Worm (Caenorhabditis elegans) whole organism, L4/young adult: Measurements from ENCODE around the gene peb-1.

Source experiments
- W03F9.2 ChIP-seq: fragments of 150-350 bp; optimal IDR thresholded peaks from 2 replicates; lab custom pipeline; 2014; ENCODE audit warnings: missing biosample characterization, missing genetic modification characterization
- dao-5 ChIP-seq: sonication (generic microtip); optimal IDR thresholded peaks from 2 replicates; lab custom pipeline; 2016; ENCODE audit warnings: missing genotype, missing genetic modification characterization, moderate library complexity, missing compliant biosample characterization
- him-1 ChIP-seq: sonication (generic microtip); optimal IDR thresholded peaks from 2 replicates; lab custom pipeline; 2016; ENCODE audit warnings: missing genotype, missing genetic modification reagents, missing genetic modification characterization, missing compliant biosample characterization

peb-1 gene

DNA sequence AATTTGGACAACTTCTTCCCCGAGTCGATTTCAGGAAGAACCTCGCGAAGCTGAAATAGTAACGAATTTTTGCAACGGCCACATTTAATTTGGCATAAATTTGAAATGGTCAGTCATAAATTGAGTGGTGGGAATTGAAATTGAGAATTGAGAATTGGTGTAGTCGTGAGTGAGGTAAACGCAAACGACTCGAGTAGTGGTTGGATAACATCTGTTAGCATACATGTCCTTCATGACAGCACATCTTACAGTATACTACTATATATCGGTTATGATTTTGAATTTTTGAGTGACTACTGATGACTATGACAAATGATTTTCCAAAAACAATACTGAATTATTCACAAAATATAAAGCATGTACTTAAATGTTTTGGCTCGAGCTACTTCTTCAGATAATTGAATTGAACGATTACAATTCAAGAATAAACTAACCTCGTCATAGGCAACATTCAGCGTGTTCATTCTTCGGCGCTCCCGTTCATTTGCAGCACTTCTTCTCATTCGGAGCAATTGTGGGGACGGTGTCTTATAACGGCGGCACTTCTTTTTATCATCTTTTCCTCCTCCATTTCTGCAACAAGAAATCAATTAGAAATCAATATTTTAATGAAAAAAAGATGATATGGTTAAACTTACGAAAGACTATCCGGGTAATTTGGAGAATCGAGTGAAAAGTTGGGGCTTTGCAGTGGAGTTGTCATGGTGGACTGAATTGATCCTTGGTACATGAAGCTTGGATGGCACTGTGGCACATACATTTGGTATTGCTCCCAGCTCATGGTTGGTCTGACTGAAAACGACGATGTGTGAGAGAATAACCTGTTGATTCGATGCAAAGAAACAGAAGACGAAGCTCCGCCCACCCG, 18.7 kb downstream of the peb-1 start, which contains the start of gene lin-32:
TSS of gene lin-32 (minus strand) at position 818 of the 868 bp plus-strand sequence.
- TF ChIP-seq W03F9.2 (tag; lab: Kevin White, UChicago): no peak
- TF ChIP-seq dao-5 (tag; lab: Kevin White, UChicago): no peak
- no peak for TF ChIP-seq him-1 (tag; lab: Kevin White, UChicago)

DNA sequence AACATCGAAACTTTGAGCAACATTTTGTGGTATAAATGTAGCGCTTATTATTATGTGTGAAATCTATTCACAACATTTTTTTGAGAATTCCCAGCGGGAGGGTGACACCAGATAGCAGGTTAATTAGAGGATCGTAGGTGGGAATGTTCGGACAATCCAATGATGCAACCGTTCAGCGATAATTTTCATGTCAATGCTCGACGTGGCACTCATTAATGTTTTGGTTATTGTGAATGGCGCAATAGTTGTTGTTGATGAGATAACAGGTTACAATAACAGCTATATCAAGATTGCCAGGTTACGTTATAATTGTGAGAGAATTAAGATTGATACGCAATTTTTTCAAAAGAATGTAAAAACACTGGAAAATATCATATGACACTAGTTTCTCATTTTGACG, 20.5 kb downstream of the peb-1 start:
- no peak for TF ChIP-seq him-1 (tag; lab: Kevin White, UChicago)
- TF ChIP-seq dao-5 (tag; lab: Kevin White, UChicago): no peak
- TF ChIP-seq W03F9.2 (tag; lab: Kevin White, UChicago): no peak

DNA sequence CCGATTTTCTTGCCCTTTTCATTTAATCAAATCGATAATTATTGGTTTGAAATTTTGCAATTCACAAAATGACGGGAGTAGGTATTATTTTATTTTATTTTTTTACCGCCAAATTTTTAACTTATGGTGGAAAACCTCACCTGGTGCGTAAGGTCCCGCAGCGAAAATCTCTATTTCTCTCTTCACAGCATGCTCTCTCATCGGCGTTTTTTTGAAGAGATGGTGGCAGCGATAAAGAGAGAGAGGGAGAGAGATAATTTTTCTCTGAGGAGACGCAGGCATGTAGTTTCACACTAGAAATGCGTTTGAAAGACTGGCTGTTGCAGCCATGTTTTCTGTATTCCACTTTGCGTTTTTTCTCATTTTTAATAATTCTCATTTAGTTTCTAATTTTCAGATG, 23.1 kb downstream of the peb-1 start, which contains the start of gene T14F9.2:
TSS of gene T14F9.2 (plus strand) at position 396 of the 400 bp plus-strand sequence.
- TF ChIP-seq him-1 (tag; lab: Kevin White, UChicago): no peak
- TF ChIP-seq W03F9.2 (tag; lab: Kevin White, UChicago): no peak
- TF ChIP-seq dao-5 (tag; lab: Kevin White, UChicago): no peak

- TF ChIP-seq him-1 (tag; lab: Kevin White, UChicago): peak; percentile 6
- peak; percentile 77 for TF ChIP-seq W03F9.2 (tag; lab: Kevin White, UChicago)
- no peak for TF ChIP-seq dao-5 (tag; lab: Kevin White, UChicago)
These were observed 26.6 kb downstream of the peb-1 start, which contains the start of gene vha-15 for ce11 chrX:2237438-2237961. Gene vha-15 (plus strand): TSS chrX:2237911.

ce11 chrX:2241147-2241798, 30.4 kb downstream of the peb-1 start:
- TF ChIP-seq W03F9.2 (tag; lab: Kevin White, UChicago) (no peak), dao-5 (tag; lab: Kevin White, UChicago) (no peak), him-1 (tag; lab: Kevin White, UChicago) (no peak)

- TF ChIP-seq W03F9.2 (tag; lab: Kevin White, UChicago): peak; percentile 90
- TF ChIP-seq dao-5 (tag; lab: Kevin White, UChicago): no peak
- peak; percentile 87 for TF ChIP-seq him-1 (tag; lab: Kevin White, UChicago)
These were observed 31.8 kb downstream of the peb-1 start, which contains the start of gene rpl-11.2 for ce11 chrX:2242568-2243185. Gene rpl-11.2 (minus strand): TSS chrX:2242618.

DNA sequence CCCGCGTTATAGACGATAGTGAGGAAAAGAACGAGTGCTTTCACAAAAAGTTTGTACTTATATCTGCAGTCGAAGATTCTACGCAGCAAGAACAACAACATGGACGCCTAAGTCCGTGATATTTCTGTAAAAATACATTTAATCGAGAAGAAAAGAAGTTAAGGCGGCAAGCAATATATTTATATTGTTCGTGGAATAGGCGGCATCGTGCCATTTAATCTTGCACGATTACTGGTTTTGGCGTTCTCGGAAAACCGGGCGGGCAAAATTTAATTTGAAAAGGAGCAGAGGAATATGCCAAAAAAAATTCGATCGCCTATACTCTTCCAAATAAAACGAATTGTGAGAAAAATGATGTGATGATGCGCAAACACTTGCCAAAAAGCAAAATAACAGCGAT, 36.1 kb downstream of the peb-1 start, which contains the start of gene AH9.1:
TSS of gene AH9.1 (minus strand) at position 101 of the 400 bp plus-strand sequence.
- TF ChIP-seq W03F9.2 (tag; lab: Kevin White, UChicago) (no peak), him-1 (tag; lab: Kevin White, UChicago) (no peak), dao-5 (tag; lab: Kevin White, UChicago) (no peak)

DNA sequence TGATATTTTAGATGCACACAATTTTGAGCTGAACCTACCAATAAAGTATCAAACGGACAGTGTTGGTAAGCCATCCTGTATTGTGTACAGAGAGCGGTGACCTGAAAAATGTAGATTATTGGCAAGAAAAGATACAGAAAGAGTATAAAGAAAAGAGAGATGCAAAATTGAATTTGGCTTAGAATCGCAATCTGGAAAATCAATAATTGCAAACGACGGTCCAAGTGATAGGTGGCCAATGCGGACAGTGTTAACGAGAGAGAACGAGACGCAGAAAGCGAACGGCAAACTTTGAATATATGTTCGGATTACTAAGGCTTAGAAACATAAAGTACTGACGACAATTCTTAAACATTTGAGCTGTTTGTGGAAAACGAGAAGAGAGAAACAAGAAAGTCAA, 47.1 kb downstream of the peb-1 start, which contains the start of gene crn-4:
TSS of gene crn-4 (minus strand) at position 101 of the 400 bp plus-strand sequence.
- no peak for TF ChIP-seq W03F9.2 (tag; lab: Kevin White, UChicago)
- TF ChIP-seq him-1 (tag; lab: Kevin White, UChicago): no peak
- TF ChIP-seq dao-5 (tag; lab: Kevin White, UChicago): no peak

- TF ChIP-seq dao-5 (tag; lab: Kevin White, UChicago): no peak
- no peak for TF ChIP-seq W03F9.2 (tag; lab: Kevin White, UChicago)
- TF ChIP-seq him-1 (tag; lab: Kevin White, UChicago): no peak
These were observed 47.6 kb downstream of the peb-1 start for ce11 chrX:2258404-2258803.

ce11 chrX:2261003-2261402, 50.2 kb downstream of the peb-1 start, which contains the start of gene AH9.3:
Gene AH9.3 (minus strand): TSS chrX:2261103.
- TF ChIP-seq him-1 (tag; lab: Kevin White, UChicago): no peak

DNA sequence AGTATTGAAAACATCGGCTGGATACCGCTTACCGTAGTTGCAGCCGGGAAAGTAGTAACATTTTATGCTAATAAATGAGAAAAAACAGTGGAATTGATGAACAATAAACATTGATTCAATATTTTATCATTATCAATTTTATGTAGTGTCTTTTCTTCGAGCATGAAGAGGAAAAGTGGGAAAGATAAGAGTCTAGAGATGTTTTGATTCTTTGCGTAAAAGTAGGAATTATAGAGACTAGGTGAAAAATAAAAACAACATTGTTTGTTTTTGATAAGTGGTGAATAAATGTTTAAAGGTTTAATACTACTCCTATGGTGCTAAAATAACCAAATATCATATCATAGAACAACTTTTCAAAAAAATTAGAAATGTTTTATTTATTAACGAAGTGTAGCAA, 51.6 kb downstream of the peb-1 start:
- TF ChIP-seq him-1 (tag; lab: Kevin White, UChicago) (no peak), dao-5 (tag; lab: Kevin White, UChicago) (no peak), W03F9.2 (tag; lab: Kevin White, UChicago) (no peak)

DNA sequence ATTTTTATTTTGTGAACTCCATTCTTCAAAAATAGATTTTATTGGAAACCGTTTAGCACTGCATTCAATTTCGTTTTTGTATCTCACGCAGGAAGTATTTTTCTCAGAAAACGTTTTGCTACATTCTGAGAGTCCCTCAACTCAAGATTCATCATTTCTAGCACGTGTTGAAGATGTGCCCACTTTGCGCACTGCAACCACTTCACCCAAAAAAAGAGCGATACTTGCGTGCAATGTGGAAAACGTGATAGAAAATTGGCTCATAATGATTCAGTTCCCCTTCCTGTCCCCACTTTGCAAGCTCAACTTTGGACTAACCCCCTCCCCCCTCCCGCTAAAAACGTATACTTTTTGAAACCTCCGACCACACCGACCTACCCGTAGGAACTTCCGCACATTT, 54.2 kb downstream of the peb-1 start:
- TF ChIP-seq dao-5 (tag; lab: Kevin White, UChicago) (no peak), W03F9.2 (tag; lab: Kevin White, UChicago) (no peak), him-1 (tag; lab: Kevin White, UChicago) (no peak)
